Fruit fly (Drosophila melanogaster) whole organism, wandering third instar larva: ENCODE results near the gene CG14864.

Experiments
- Dfd ChIP-seq: fragments of >200 bp; optimal IDR thresholded peaks from 2 replicates; lab custom pipeline; 2017; ENCODE audit warnings: missing biosample characterization, missing genetic modification characterization
- Vsx2 ChIP-seq: fragments of 200-300, 225-300 bp; sonication (Bioruptor generic); optimal IDR thresholded peaks from 2 replicates; lab custom pipeline; 2018; ENCODE audit warnings: missing biosample characterization, missing genetic modification characterization; ENCODE audit not compliant: partially characterized antibody
- rgr ChIP-seq: fragments of 200-800 bp; sonication (Bioruptor generic); optimal IDR thresholded peaks from 3 replicates; lab custom pipeline; 2016; ENCODE audit warnings: missing biosample characterization, mild to moderate bottlenecking, missing genetic modification characterization

- TF ChIP-seq Dfd (GFP tag; lab: Kevin White, UChicago) (peak; percentile 96), rgr (GFP tag; lab: Kevin White, UChicago) (no peak), Vsx2 (no peak)
These were observed 36.9 kb upstream of the CG14864 start for dm6 chr3R:15305246-15305645.
